Fruit fly (Drosophila melanogaster) Kc167 (cell line): ENCODE results near the gene TwdlW.

ENCODE experiments used
- Myc ChIP-seq: fragments of >200 bp; optimal IDR thresholded peaks from 2 replicates; lab custom pipeline; 2017; ENCODE audit warnings: missing external identifiers
- Sin3A ChIP-seq: fragments of >200 bp; optimal IDR thresholded peaks from 2 replicates; lab custom pipeline; 2018; ENCODE audit warnings: missing external identifiers
- h ChIP-seq: fragments of >200 bp; optimal IDR thresholded peaks from 3 replicates; lab custom pipeline; 2018; ENCODE audit warnings: missing external identifiers
- insv ChIP-seq: fragments of >200 bp; optimal IDR thresholded peaks from 3 replicates; lab custom pipeline; 2018; ENCODE audit warnings: missing external identifiers
- psq ChIP-seq: fragments of >200 bp; optimal IDR thresholded peaks from 2 replicates; lab custom pipeline; 2017; ENCODE audit warnings: missing external identifiers
- ttk ChIP-seq: sonication (Bioruptor generic); optimal IDR thresholded peaks from 2 replicates; lab custom pipeline; 2017; ENCODE audit warnings: missing external identifiers

Gene TwdlW

dm6 chr3R:17130326-17130725 lies 11.9 kb downstream of the TwdlW start, which contains the start of gene CG17475:
CG17475 (minus strand) TSS chr3R:17130426.
- TF ChIP-seq Myc (no peak), h (lab: Kevin White, UChicago) (no peak), insv (lab: Kevin White, UChicago) (no peak), ttk (no peak), psq (lab: Kevin White, UChicago) (no peak), Sin3A (lab: Kevin White, UChicago) (no peak)

dm6 chr3R:17127912-17128311 lies 14.3 kb downstream of the TwdlW start, which contains the start of gene CG31265:
CG31265 (plus strand) TSS chr3R:17128212.
- no peak for TF ChIP-seq ttk
- TF ChIP-seq Myc, result no peak

dm6 chr3R:17126838-17127237 lies 15.4 kb downstream of the TwdlW start, which contains the start of the genes CG17477 and CG31269:
CG17477 (minus strand) TSS chr3R:17126938.
CG31269 (plus strand) TSS chr3R:17127126.
- TF ChIP-seq Myc (no peak), psq (lab: Kevin White, UChicago) (no peak), Sin3A (lab: Kevin White, UChicago) (no peak), h (lab: Kevin White, UChicago) (no peak), ttk (no peak), insv (lab: Kevin White, UChicago) (no peak)

- no peak for TF ChIP-seq insv (lab: Kevin White, UChicago)
- no peak for TF ChIP-seq h (lab: Kevin White, UChicago)
- TF ChIP-seq ttk, result no peak
- no peak for TF ChIP-seq Myc
- no peak for TF ChIP-seq Sin3A (lab: Kevin White, UChicago)
- no peak for TF ChIP-seq psq (lab: Kevin White, UChicago)
Measured at dm6 chr3R:17125339-17126044, 16.7 kb downstream of the TwdlW start, which contains the start of gene cher. cher (minus strand) TSS chr3R:17125389.

- no peak for TF ChIP-seq h (lab: Kevin White, UChicago)
- TF ChIP-seq psq (lab: Kevin White, UChicago), result no peak
- no peak for TF ChIP-seq Myc
Measured at dm6 chr3R:17124177-17124576, 18.0 kb downstream of the TwdlW start, which contains the start of gene CG45079. CG45079 (plus strand) TSS chr3R:17124477.

- TF ChIP-seq h (lab: Kevin White, UChicago) (no peak), ttk (no peak), psq (lab: Kevin White, UChicago) (no peak), insv (lab: Kevin White, UChicago) (no peak), Sin3A (lab: Kevin White, UChicago) (no peak), Myc (no peak)
Measured at dm6 chr3R:17122796-17123504, 19.3 kb downstream of the TwdlW start.

dm6 chr3R:17121277-17121676 lies 20.9 kb downstream of the TwdlW start, which contains the start of gene CG42779:
CG42779 (plus strand) TSS chr3R:17121577.
- no peak for TF ChIP-seq psq (lab: Kevin White, UChicago)

- no peak for TF ChIP-seq h (lab: Kevin White, UChicago)
- no peak for TF ChIP-seq Myc
- TF ChIP-seq insv (lab: Kevin White, UChicago), result no peak
- TF ChIP-seq Sin3A (lab: Kevin White, UChicago), result no peak
- no peak for TF ChIP-seq ttk
- no peak for TF ChIP-seq psq (lab: Kevin White, UChicago)
Measured at dm6 chr3R:17120165-17120564, 22.0 kb downstream of the TwdlW start, which contains the start of gene CG34278. CG34278 (plus strand) TSS chr3R:17120465.

dm6 chr3R:17118917-17119378 lies 23.3 kb downstream of the TwdlW start:
- TF ChIP-seq Myc (no peak), h (lab: Kevin White, UChicago) (no peak), Sin3A (lab: Kevin White, UChicago) (no peak), insv (lab: Kevin White, UChicago) (no peak), psq (lab: Kevin White, UChicago) (no peak)

- no peak for TF ChIP-seq ttk
- TF ChIP-seq psq (lab: Kevin White, UChicago), result no peak
- no peak for TF ChIP-seq Sin3A (lab: Kevin White, UChicago)
Measured at dm6 chr3R:17117607-17118327, 24.4 kb downstream of the TwdlW start.

dm6 chr3R:17116231-17116630 lies 26.0 kb downstream of the TwdlW start:
- TF ChIP-seq ttk, result no peak
- TF ChIP-seq insv (lab: Kevin White, UChicago), result no peak
- TF ChIP-seq Sin3A (lab: Kevin White, UChicago), result no peak
- no peak for TF ChIP-seq h (lab: Kevin White, UChicago)
- no peak for TF ChIP-seq Myc
- no peak for TF ChIP-seq psq (lab: Kevin White, UChicago)

- TF ChIP-seq Sin3A (lab: Kevin White, UChicago) (no peak), Myc (no peak), psq (lab: Kevin White, UChicago) (no peak), h (lab: Kevin White, UChicago) (no peak), insv (lab: Kevin White, UChicago) (no peak), ttk (no peak)
Measured at dm6 chr3R:17115668-17116067, 26.5 kb downstream of the TwdlW start.
